Fruit fly (Drosophila melanogaster): ENCODE results near the gene CG31560.

- TF ChIP-seq pan (optimal IDR thresholded peaks at IDR 0.05): no peak
- no peak for TF ChIP-seq CG8478 (optimal IDR thresholded peaks at IDR 0.05)
- TF ChIP-seq psq (optimal IDR thresholded peaks at IDR 0.05): no peak
- TF ChIP-seq EcR (GFP tag; optimal IDR thresholded peaks at IDR 0.05): no peak
Measured at dm6 chr3R:6268657-6269056, 41.1 kb upstream of the CG31560 start, which contains the start of gene Osi11.
